Worm (Caenorhabditis elegans): ENCODE data around the gene sec-16A.1.
A peak's percentile ranks its signal among the peaks of the same experiment; 100 is the strongest.

Gene sec-16A.1

DNA sequence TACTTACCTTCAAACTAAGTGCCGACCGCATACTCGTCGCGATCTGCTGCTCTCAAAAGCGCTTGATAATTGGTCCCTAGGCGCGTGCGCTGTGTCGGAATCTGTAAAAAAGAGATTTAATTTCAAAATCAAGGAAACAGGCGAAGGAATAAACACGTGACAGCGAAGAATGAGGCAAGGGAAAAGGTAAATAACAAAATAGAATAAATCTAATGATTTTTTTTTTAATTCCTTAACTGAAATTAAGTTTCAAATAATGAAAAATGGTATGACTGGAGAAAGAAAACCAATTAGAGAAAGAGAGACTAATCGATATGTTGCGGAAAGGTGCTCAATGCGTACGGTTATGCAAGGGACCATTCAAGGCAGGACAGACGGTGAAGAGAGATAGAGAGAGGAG lies 16.5 kb upstream of the sec-16A.1 start, which contains the start of gene cya-1:
TSS of gene cya-1 (minus strand) at position 101 of the 400 bp plus-strand sequence.
- TF ChIP-seq nhr-12 (tag; optimal IDR thresholded peaks at IDR 0.05): no peak

DNA sequence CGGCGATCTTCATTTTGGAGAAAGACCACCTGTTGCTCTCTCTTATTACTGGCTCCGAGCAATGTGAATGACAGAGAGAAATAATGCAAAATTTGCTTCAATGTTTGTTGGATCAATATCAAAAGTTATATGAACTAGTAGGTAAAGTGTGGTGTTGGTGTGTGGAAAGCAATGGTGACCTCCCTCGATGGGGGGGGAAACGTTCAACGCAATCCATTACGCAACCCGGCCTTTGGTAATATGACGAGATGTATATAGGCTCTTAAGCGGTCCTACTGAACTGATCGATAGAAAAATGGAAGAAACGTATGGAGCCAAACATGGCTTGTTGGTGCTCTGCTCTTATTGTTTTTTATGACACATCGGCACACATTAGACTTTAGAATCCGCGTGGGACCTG lies 15.9 kb upstream of the sec-16A.1 start:
- TF ChIP-seq egl-5 (tag; optimal IDR thresholded peaks at IDR 0.05) (no peak), ztf-4 (tag; optimal IDR thresholded peaks at IDR 0.05) (no peak), unc-62 (GFP tag; optimal IDR thresholded peaks at IDR 0.05) (no peak), ceh-16 (tag; optimal IDR thresholded peaks at IDR 0.05) (no peak)

DNA sequence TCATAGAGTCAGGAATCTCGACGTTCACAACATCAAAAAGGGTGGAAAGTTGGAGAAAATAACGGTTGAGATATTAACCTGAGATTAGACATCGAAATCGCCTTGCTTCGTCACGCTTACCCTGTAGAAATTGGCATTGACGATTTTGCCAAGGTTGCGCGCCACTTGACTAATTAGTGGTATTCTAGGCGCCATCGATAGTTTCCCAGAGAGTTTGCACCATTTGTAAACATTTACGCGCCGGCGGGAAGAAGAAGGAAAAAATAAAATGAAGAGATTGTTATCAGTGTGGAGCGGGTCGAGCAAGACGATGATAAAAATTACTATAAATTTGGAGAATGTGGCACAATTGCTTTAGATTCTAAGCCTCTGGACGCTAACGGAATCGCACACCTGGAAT lies 15.4 kb upstream of the sec-16A.1 start:
- TF ChIP-seq nhr-11 (tag; optimal IDR thresholded peaks at IDR 0.05) (no peak), nhr-43 (tag; optimal IDR thresholded peaks at IDR 0.05; ENCODE audit: poor library complexity, severe bottlenecking) (no peak), nhr-25 (tag; optimal IDR thresholded peaks at IDR 0.05) (peak; percentile 17), lin-15B (tag; optimal IDR thresholded peaks at IDR 0.05) (no peak), hmg-11 (tag; optimal IDR thresholded peaks at IDR 0.05) (no peak), elt-2 (tag; optimal IDR thresholded peaks at IDR 0.05) (peak; percentile 46)

DNA sequence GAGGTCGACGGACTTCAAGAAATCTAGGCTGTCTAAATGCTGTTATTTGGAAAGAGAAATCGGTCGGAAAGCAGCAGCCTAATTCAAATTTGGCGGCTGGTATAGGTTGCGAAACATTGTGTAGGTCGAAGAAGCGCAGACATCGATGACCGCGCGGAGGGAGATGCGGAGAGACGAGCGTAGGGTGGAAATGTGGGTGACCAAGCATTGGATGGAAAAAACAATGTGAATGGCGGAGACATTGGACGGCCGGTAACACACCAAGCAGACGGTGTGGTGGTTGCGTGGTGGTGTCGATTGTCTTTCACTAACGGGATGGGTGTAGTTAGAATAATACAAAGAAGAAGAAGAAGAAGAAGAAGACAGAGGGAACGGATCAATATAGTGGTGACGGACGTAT lies 13.2 kb upstream of the sec-16A.1 start:
- TF ChIP-seq skn-1 (tag; optimal IDR thresholded peaks at IDR 0.05) (no peak), ceh-82 (tag; optimal IDR thresholded peaks at IDR 0.05) (no peak), nhr-25 (tag; optimal IDR thresholded peaks at IDR 0.05) (peak; percentile 17), lin-39 (tag; optimal IDR thresholded peaks at IDR 0.05) (no peak), ZK546.5 (tag; optimal IDR thresholded peaks at IDR 0.05) (no peak), mml-1 (tag; optimal IDR thresholded peaks at IDR 0.05) (no peak)

DNA sequence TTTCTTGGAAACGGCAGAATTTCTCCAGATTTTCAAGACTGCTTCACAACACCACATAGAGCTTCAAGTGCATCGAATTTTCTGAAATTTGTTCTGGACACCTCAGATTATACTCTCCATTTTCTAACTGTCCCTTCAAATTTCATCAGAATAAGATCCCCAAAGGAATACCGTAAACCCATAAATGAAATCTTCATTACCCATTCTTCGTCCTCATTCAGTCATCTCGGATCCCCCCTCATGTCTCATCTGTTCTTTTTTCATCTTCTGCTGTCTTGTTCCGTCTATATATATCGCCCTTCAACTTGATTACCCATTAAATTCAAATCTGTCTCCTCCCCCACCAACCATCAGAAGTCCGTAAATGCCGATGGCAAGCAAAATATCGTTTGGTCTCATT lies 11.6 kb upstream of the sec-16A.1 start:
- TF ChIP-seq elt-3 (tag; optimal IDR thresholded peaks at IDR 0.05) (no peak), nhr-12 (tag; optimal IDR thresholded peaks at IDR 0.05) (no peak), ceh-16 (tag; optimal IDR thresholded peaks at IDR 0.05) (no peak), pqm-1 (tag; optimal IDR thresholded peaks at IDR 0.05) (no peak), daf-12 (tag; optimal IDR thresholded peaks at IDR 0.05) (no peak), eor-1 (tag; optimal IDR thresholded peaks at IDR 0.05) (no peak), nhr-28 (tag; optimal IDR thresholded peaks at IDR 0.05) (no peak)

DNA sequence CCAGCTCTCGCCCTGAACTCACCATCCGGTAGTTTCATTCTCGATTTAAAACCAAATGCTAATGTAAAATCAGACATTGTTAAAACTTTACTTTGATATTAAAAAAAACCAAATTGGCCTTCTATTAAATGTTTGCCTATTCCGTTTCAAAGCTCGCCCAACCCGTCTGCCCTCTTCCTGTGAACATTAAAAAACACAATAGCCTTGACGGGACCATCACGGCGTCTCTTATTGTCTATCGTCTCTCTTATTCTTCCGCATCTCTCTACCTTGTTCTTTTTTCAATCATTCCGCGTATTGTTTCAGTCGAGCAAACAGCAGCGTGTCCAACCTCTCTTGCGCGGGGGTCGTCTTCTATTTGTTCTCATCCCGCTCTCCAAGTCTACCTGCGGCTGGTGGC lies 11.0 kb upstream of the sec-16A.1 start, which contains the start of gene ZK512.1:
TSS of gene ZK512.1 (plus strand) at position 301 of the 400 bp plus-strand sequence.
- no peak for TF ChIP-seq skn-1 (tag; optimal IDR thresholded peaks at IDR 0.05)
- no peak for TF ChIP-seq zag-1 (tag; optimal IDR thresholded peaks at IDR 0.05)
- no peak for TF ChIP-seq fkh-2 (tag; optimal IDR thresholded peaks at IDR 0.05)

DNA sequence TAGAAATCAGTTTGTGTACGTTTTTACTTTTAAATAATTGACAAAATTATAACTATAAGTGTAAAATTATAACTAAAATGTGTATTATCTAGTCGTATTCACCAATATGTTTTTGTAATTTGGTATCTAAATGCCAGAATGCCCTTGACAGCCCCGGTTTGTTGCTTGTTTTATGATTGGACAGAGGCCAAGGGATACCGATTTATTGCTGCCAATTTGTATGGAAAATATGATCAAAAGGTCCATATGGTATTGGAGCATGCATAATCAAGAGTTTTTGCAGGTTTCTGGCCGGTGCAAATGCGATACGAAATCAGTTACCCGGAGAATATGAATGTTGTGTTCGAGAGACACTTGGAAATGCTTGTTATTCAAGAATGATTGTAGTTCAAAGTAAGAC lies 9.9 kb upstream of the sec-16A.1 start:
- TF ChIP-seq nhr-28 (tag; optimal IDR thresholded peaks at IDR 0.05): no peak
- no peak for TF ChIP-seq snpc-4 (tag; optimal IDR thresholded peaks at IDR 0.05)
- no peak for TF ChIP-seq nfya-1 (tag; optimal IDR thresholded peaks at IDR 0.05; ENCODE audit: insufficient read depth)
- TF ChIP-seq aly-2 (tag; optimal IDR thresholded peaks at IDR 0.05): no peak
- TF ChIP-seq zag-1 (tag; optimal IDR thresholded peaks at IDR 0.05): no peak
- no peak for TF ChIP-seq nhr-12 (tag; optimal IDR thresholded peaks at IDR 0.05)
- TF ChIP-seq daf-12 (tag; optimal IDR thresholded peaks at IDR 0.05): no peak
- TF ChIP-seq nhr-237 (tag; optimal IDR thresholded peaks at IDR 0.05): no peak
- TF ChIP-seq ztf-4 (tag; optimal IDR thresholded peaks at IDR 0.05): no peak

DNA sequence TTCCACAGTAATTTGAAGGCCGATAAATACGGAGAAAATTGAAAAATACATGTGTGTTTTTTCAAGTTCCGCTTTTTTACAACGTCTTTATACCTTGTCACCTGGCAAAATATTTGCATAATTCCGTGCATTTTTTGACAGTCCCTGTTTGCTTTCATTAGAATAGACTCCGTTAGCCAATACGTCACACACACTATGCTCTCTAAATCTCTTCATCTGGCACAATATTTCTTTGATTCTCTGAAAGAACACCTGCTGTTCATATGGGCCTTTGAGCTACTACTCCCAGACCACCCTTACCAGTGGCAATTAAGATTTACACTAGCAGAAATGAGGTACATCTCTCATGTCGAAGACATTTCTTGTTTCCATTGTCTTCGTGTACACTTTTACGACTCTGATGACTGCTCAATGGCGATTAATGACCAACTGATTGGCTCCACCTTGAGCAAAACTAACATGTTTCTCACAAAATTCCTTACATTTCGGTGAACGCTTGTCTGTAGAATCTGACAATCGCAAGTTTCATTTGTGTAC lies 7.3 kb upstream of the sec-16A.1 start, which contains the start of gene grl-11:
TSS of gene grl-11 (minus strand) at position 51 of the 537 bp plus-strand sequence.
- no peak for TF ChIP-seq fkh-2 (tag; optimal IDR thresholded peaks at IDR 0.05)
- TF ChIP-seq jun-1 (tag; optimal IDR thresholded peaks at IDR 0.05): no peak
- TF ChIP-seq fkh-10 (GFP tag; optimal IDR thresholded peaks at IDR 0.05): no peak
- no peak for TF ChIP-seq nhr-67 (tag; optimal IDR thresholded peaks at IDR 0.05)
- no peak for TF ChIP-seq ceh-82 (tag; optimal IDR thresholded peaks at IDR 0.05)
- no peak for TF ChIP-seq nhr-25 (tag; optimal IDR thresholded peaks at IDR 0.05)

Data from whole organism, L3 larva.